Fruit fly (Drosophila melanogaster): ENCODE measurements around the gene sun.

- TF ChIP-seq fd59A (GFP tag; optimal IDR thresholded peaks at IDR 0.05) (no peak), Gug (GFP tag; IDR thresholded peaks at IDR 0.05) (no peak), Sox102F (GFP tag; optimal IDR thresholded peaks at IDR 0.05) (no peak), salr (GFP tag; optimal IDR thresholded peaks at IDR 0.05) (no peak), dac (GFP tag; optimal IDR thresholded peaks at IDR 0.05) (no peak), OdsH (GFP tag; optimal IDR thresholded peaks at IDR 0.05) (no peak), CG11902 (GFP tag; optimal IDR thresholded peaks at IDR 0.05) (no peak), vri (GFP tag; optimal IDR thresholded peaks at IDR 0.05) (no peak), Eip93F (GFP tag; optimal IDR thresholded peaks at IDR 0.05) (no peak), acj6 (GFP tag; optimal IDR thresholded peaks at IDR 0.05) (no peak), topi (GFP tag; optimal IDR thresholded peaks at IDR 0.05) (no peak), Hr39 (GFP tag; optimal IDR thresholded peaks at IDR 0.05) (no peak), ss (GFP tag; optimal IDR thresholded peaks at IDR 0.05) (no peak), achi (GFP tag; optimal IDR thresholded peaks at IDR 0.05) (no peak)
These were observed 43.5 kb downstream of the sun start for dm6 chrX:15805523-15805922.

Measured in whole organism, prepupa.